Worm (Caenorhabditis elegans): Measurements from ENCODE around the gene col-43.

The col-43 gene

ce11 chrV:8028825-8029489 is 21.8 kb downstream of the col-43 start, which contains the start of gene oma-2:
Gene oma-2 (plus strand): TSS chrV:8029439.
- peak; percentile 87 for TF ChIP-seq F33H1.4 (GFP tag; IDR thresholded peaks at IDR 0.05)
- TF ChIP-seq madf-8 (GFP tag; conservative IDR thresholded peaks at IDR 0.05), result peak; percentile 95
- TF ChIP-seq attf-3 (GFP tag; conservative IDR thresholded peaks at IDR 0.05), result 0 out of 2 replicates have a peak, but pooled peaks have one; percentile 21
- peak; percentile 76 for TF ChIP-seq F49E8.2 (tag; optimal IDR thresholded peaks at IDR 0.05; ENCODE audit: insufficient read depth)
- TF ChIP-seq ztf-22 (GFP tag; optimal IDR thresholded peaks at IDR 0.05), result no peak
- peak; percentile 45 for TF ChIP-seq hmg-1.2 (GFP tag; IDR thresholded peaks at IDR 0.05)
- TF ChIP-seq hsf-1 (GFP tag; IDR thresholded peaks at IDR 0.05), result peak; percentile 90
- TF ChIP-seq dpl-1 (GFP tag; optimal IDR thresholded peaks at IDR 0.05), result peak; percentile 36
- TF ChIP-seq tbp1 (GFP tag; optimal IDR thresholded peaks at IDR 0.05), result peak; percentile 28
- TF ChIP-seq snpc-4 (GFP tag; optimal IDR thresholded peaks at IDR 0.05), result no peak
- peak in 1 of 4 experiments; percentile 39 for TF ChIP-seq snpc-4 (tag; optimal IDR thresholded peaks at IDR 0.05)
- TF ChIP-seq ztf-18 (tag; optimal IDR thresholded peaks at IDR 0.05), result peak; percentile 37
- peak; percentile 1 for TF ChIP-seq snpc-3.4 (tag; optimal IDR thresholded peaks at IDR 0.05)
- peak; percentile 82 for TF ChIP-seq efl-1 (GFP tag; optimal IDR thresholded peaks at IDR 0.05)
- TF ChIP-seq ceh-91 (GFP tag; IDR thresholded peaks at IDR 0.05), result peak; percentile 84
- TF ChIP-seq Y95B8A.8 (GFP tag; IDR thresholded peaks at IDR 0.05), result 0 out of 2 replicates have a peak, but pooled peaks have one; percentile 47
- TF ChIP-seq attf-6 (GFP tag; IDR thresholded peaks at IDR 0.05), result no peak
- TF ChIP-seq D2030.7 (GFP tag; IDR thresholded peaks at IDR 0.05), result peak; percentile 89
- peak; percentile 18 for TF ChIP-seq ZK185.1 (tag; optimal IDR thresholded peaks at IDR 0.05; ENCODE audit: poor library complexity, severe bottlenecking)
- TF ChIP-seq snpc-1.1 (tag; optimal IDR thresholded peaks at IDR 0.05; ENCODE audit: insufficient read depth), result peak; percentile 23
- peak; percentile 47; the same call in 1 of the 2 replicates for TF ChIP-seq mcd-1 (GFP tag; IDR thresholded peaks at IDR 0.05)
- TF ChIP-seq cebp-2 (GFP tag; IDR thresholded peaks at IDR 0.05), result no peak
- 0 out of 2 replicates have a peak, but pooled peaks have one; percentile 16 for TF ChIP-seq madf-3 (GFP tag; IDR thresholded peaks at IDR 0.05)
- TF ChIP-seq Y56A3A.18 (GFP tag; IDR thresholded peaks at IDR 0.05), result 0 out of 2 replicates have a peak, but pooled peaks have one; percentile 14
- no peak for TF ChIP-seq atf-7 (tag; optimal IDR thresholded peaks at IDR 0.05)
- no peak for TF ChIP-seq F39B2.1 (GFP tag; IDR thresholded peaks at IDR 0.05)
- TF ChIP-seq F23B12.7 (tag; optimal IDR thresholded peaks at IDR 0.05; ENCODE audit: insufficient read depth), result peak; percentile 26
- TF ChIP-seq ets-4 (GFP tag; optimal IDR thresholded peaks at IDR 0.05), result no peak
- TF ChIP-seq snpc-1.3 (tag; optimal IDR thresholded peaks at IDR 0.05; ENCODE audit: insufficient read depth), result peak; percentile 62
- peak; percentile 58 for TF ChIP-seq lin-54 (GFP tag; optimal IDR thresholded peaks at IDR 0.05)
- peak; percentile 56 for TF ChIP-seq dox-1 (GFP tag; IDR thresholded peaks at IDR 0.05)
- 0 out of 2 replicates have a peak, but pooled peaks have one; percentile 22 for TF ChIP-seq B0019.2 (GFP tag; conservative IDR thresholded peaks at IDR 0.05)
- no peak for TF ChIP-seq lir-1 (GFP tag; conservative IDR thresholded peaks at IDR 0.05)
- TF ChIP-seq ekl-4 (GFP tag; IDR thresholded peaks at IDR 0.05), result 0 out of 2 replicates have a peak, but pooled peaks have one; percentile 37
- no peak for TF ChIP-seq nhr-120 (GFP tag; IDR thresholded peaks at IDR 0.05)
- peak; percentile 96 for TF ChIP-seq madf-6 (GFP tag; IDR thresholded peaks at IDR 0.05)
- TF ChIP-seq Y53G8AR.9 (GFP tag; conservative IDR thresholded peaks at IDR 0.05), result 0 out of 2 replicates have a peak, but pooled peaks have one; percentile 52
- peak; percentile 89 for TF ChIP-seq xnd-1 (tag; optimal IDR thresholded peaks at IDR 0.05)
- peak; percentile 37; the same call in 1 of the 2 replicates for TF ChIP-seq pbrm-1 (GFP tag; IDR thresholded peaks at IDR 0.05)
- TF ChIP-seq lsl-1 (GFP tag; optimal IDR thresholded peaks at IDR 0.05), result peak; percentile 99
- no peak for TF ChIP-seq somi-1 (GFP tag; optimal IDR thresholded peaks at IDR 0.05)
- 0 out of 2 replicates have a peak, but pooled peaks have one; percentile 33 for TF ChIP-seq nfyb-1 (GFP tag; IDR thresholded peaks at IDR 0.05)
- no peak for TF ChIP-seq egl-44 (GFP tag; IDR thresholded peaks at IDR 0.05)
- TF ChIP-seq tlf-1 (GFP tag; optimal IDR thresholded peaks at IDR 0.05), result peak; percentile 45
- TF ChIP-seq rcor-1 (GFP tag; IDR thresholded peaks at IDR 0.05), result peak; percentile 49
